Worm (Caenorhabditis elegans): ENCODE measurements around the gene dot-1.3.
"Not testable (repeated sequence)": the region's sequence is repeated elsewhere in the genome, so short reads cannot be mapped to it uniquely, and the experiment has no call there.

The dot-1.3 gene

DNA sequence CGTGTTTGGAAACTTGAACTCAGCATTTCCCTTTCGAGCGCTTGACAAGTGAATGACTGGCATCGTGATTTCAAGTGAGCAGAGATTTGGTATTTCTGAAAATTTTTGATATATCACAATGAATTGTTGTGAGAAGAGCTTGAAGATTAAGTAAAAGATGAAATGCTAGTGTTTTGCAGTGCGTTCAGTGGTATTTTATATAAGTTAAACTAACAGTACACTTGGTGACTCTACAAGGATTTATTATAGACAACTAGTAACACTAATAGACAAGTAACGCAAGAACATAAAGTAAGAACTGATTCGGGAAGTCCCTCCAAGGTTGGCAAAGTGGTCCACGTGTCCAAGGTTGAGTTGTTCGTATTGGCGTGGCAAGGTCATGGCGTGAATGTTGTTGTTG lies at the start of gene dot-1.3:
Gene dot-1.3 (minus strand): TSS at position 101 of the 400 bp plus-strand sequence.
- not testable (repeated sequence) for TF ChIP-seq fkh-8 (tag; optimal IDR thresholded peaks at IDR 0.05); irx-1 (tag; optimal IDR thresholded peaks at IDR 0.05); hpl-2 (GFP tag; optimal IDR thresholded peaks at IDR 0.05)

DNA sequence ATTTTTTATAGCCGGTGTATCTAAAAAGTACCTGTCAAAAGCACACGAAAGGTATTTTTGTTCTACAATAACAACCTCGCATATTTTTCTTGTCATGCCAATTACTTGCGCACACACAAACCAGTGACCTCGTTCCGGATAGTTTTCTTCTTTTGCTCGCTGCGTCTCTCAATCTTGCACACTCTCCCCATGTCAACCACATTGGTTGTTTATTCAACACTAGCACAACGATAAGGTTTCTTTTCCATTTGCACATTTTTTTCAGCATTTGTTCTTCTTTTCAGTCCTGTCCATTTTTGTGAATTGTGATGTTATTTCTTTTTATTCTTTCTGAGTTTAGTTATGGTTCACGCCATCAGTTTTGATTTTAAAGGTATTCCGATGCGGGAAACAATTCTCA lies 47.6 kb upstream of the dot-1.3 start, which contains the start of gene F42F12.3:
Gene F42F12.3 (plus strand): TSS at position 372 of the 400 bp plus-strand sequence.
- TF ChIP-seq lin-39 (tag; optimal IDR thresholded peaks at IDR 0.05), result no peak
- no peak for TF ChIP-seq ceh-82 (tag; optimal IDR thresholded peaks at IDR 0.05)
- no peak for TF ChIP-seq irx-1 (tag; optimal IDR thresholded peaks at IDR 0.05)
- peak; percentile 28 for TF ChIP-seq lin-14 (GFP tag; optimal IDR thresholded peaks at IDR 0.05)

DNA sequence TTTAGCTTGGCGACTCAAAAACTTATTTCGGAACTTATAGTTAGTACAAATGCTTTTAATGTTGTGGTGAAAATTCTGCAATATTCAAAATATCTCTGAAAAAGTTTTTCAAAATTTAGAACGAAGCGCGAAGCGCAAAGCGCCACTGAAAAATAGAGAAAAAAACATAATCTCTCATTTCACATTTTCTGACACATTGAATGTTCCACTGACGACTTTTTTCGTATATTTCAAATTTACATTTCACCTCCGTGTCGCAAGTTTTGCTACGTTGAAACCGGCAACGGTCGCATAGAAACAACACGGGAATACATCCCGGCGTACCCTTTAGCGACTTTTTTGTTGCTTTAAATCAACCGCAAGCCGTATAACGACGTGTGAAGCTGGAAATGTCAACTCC lies 45.7 kb upstream of the dot-1.3 start, which contains the start of gene F42F12.14:
Gene F42F12.14 (plus strand): TSS at position 301 of the 400 bp plus-strand sequence.
- TF ChIP-seq C16A3.4 (tag; optimal IDR thresholded peaks at IDR 0.05) (no peak), aha-1 (tag; optimal IDR thresholded peaks at IDR 0.05) (no peak), grh-1 (GFP tag; IDR thresholded peaks at IDR 0.05) (no peak), F16B12.6 (tag; optimal IDR thresholded peaks at IDR 0.05) (no peak), dpl-1 (GFP tag; optimal IDR thresholded peaks at IDR 0.05) (no peak), alr-1 (tag; optimal IDR thresholded peaks at IDR 0.05; ENCODE audit: borderline replicate concordance) (no peak), pax-3 (tag; optimal IDR thresholded peaks at IDR 0.05) (no peak), elt-3 (tag; optimal IDR thresholded peaks at IDR 0.05) (no peak), elt-2 (tag; optimal IDR thresholded peaks at IDR 0.05) (no peak), fos-1 (tag; optimal IDR thresholded peaks at IDR 0.05) (no peak)

DNA sequence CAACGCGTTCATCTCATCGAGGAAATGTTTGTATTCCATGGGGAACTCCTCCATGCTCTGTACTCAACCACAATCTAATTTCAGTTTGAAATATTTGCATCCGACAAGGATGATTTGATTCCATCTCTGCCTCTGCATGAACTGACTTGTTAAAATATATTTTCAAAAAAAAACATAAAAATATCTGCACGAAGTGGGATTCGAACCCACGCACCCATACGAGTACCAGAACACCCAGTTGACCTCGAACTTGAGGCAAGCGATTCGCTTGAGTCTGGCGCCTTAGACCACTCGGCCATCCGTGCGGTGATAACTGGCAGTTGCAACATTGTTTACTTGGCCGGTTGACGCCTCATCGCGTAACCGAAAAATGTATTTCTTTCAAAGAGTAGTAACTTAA lies 45.2 kb upstream of the dot-1.3 start:
- TF ChIP-seq elt-3 (tag; optimal IDR thresholded peaks at IDR 0.05), result peak in 2 of 6 experiments; percentile 42 to 54
- TF ChIP-seq efl-1 (optimal IDR thresholded peaks at IDR 0.05), result no peak
- TF ChIP-seq efl-1 (GFP tag; optimal IDR thresholded peaks at IDR 0.05 in 1 of 2), result peak in 1 of 2 experiments; percentile 76
- peak in 1 of 2 experiments; percentile 74 for TF ChIP-seq lin-35 (GFP tag; optimal IDR thresholded peaks at IDR 0.05)
- TF ChIP-seq ceh-88 (GFP tag; IDR thresholded peaks at IDR 0.05), result no peak
- no peak for TF ChIP-seq unc-62 (GFP tag; optimal IDR thresholded peaks at IDR 0.05)
- peak in 1 of 2 experiments; percentile 8 for TF ChIP-seq mdl-1 (tag; optimal IDR thresholded peaks at IDR 0.05)
- TF ChIP-seq nhr-90 (tag; optimal IDR thresholded peaks at IDR 0.05; ENCODE audit: poor library complexity), result peak; percentile 58
- peak; percentile 15 for TF ChIP-seq xbp-1 (tag; optimal IDR thresholded peaks at IDR 0.05)
- peak; percentile 22 for TF ChIP-seq swsn-7 (tag; optimal IDR thresholded peaks at IDR 0.05)
- TF ChIP-seq mep-1 (tag; optimal IDR thresholded peaks at IDR 0.05), result peak; percentile 41
- peak; percentile 69 for TF ChIP-seq nhr-19 (GFP tag; conservative IDR thresholded peaks at IDR 0.05)
- peak; percentile 57 for TF ChIP-seq nhr-20 (tag; optimal IDR thresholded peaks at IDR 0.05)
- TF ChIP-seq nhr-77 (tag; optimal IDR thresholded peaks at IDR 0.05), result peak; percentile 5
- TF ChIP-seq ceh-82 (tag; optimal IDR thresholded peaks at IDR 0.05), result peak in 2 of 3 experiments; percentile 36 to 46
- TF ChIP-seq lir-3 (tag; optimal IDR thresholded peaks at IDR 0.05; ENCODE audit: poor library complexity), result peak; percentile 52
- peak; percentile 63 for TF ChIP-seq C16A3.4 (tag; optimal IDR thresholded peaks at IDR 0.05)
- no peak for TF ChIP-seq dpl-1 (GFP tag; optimal IDR thresholded peaks at IDR 0.05)
- no peak for TF ChIP-seq aha-1 (tag; optimal IDR thresholded peaks at IDR 0.05)
- no peak for TF ChIP-seq pqm-1 (tag; optimal IDR thresholded peaks at IDR 0.05)
- TF ChIP-seq blmp-1 (tag; optimal IDR thresholded peaks at IDR 0.05), result no peak
- TF ChIP-seq fos-1 (tag; optimal IDR thresholded peaks at IDR 0.05), result peak; percentile 6
- peak; percentile 35 for TF ChIP-seq nhr-47 (tag; optimal IDR thresholded peaks at IDR 0.05)
- no peak for TF ChIP-seq fkh-10 (GFP tag; optimal IDR thresholded peaks at IDR 0.05)
- no peak for TF ChIP-seq unc-130 (tag; optimal IDR thresholded peaks at IDR 0.05)
- TF ChIP-seq fkh-8 (tag; optimal IDR thresholded peaks at IDR 0.05), result no peak
- TF ChIP-seq nhr-85 (tag), result peak; percentile 80
- peak; percentile 65 for TF ChIP-seq rnt-1 (tag; optimal IDR thresholded peaks at IDR 0.05)
- peak; percentile 54 for TF ChIP-seq nhr-71 (tag; optimal IDR thresholded peaks at IDR 0.05)
- peak; percentile 72 for TF ChIP-seq snu-23 (GFP tag; optimal IDR thresholded peaks at IDR 0.05)
- TF ChIP-seq tbx-2 (tag; optimal IDR thresholded peaks at IDR 0.05), result peak; percentile 6
- no peak for TF ChIP-seq nhr-12 (tag; optimal IDR thresholded peaks at IDR 0.05)
- TF ChIP-seq lin-14 (GFP tag; optimal IDR thresholded peaks at IDR 0.05), result peak; percentile 36

All from whole organism, L1 larva.